Worm (Caenorhabditis elegans) whole organism, L4 larva: ENCODE data around the gene crp-1.

Experiments
- F26F4.8 ChIP-seq: fragments of 200-800 bp; sonication (Bioruptor generic); conservative IDR thresholded peaks from 2 replicates; pipeline ENCODE4 v1.3.6; 2022; ENCODE audit warnings: missing genetic modification characterization, missing compliant biosample characterization
- F44E2.7 ChIP-seq: fragments of 200-800 bp; sonication (Bioruptor generic); IDR thresholded peaks from 2 replicates; pipeline ENCODE4 v2.1.2; 2022; ENCODE audit warnings: missing genetic modification characterization, missing compliant biosample characterization
- R02D3.7 ChIP-seq: fragments of 150-350 bp; sonication (generic microtip); optimal IDR thresholded peaks from 3 replicates; lab custom pipeline; 2014; ENCODE audit warnings: missing biosample characterization, missing genetic modification characterization
- Y105C5A.15 ChIP-seq: fragments of 200-800 bp; sonication (Bioruptor generic); IDR thresholded peaks from 2 replicates; pipeline ENCODE4 v1.3.6; 2022; ENCODE audit warnings: missing genetic modification characterization, missing compliant biosample characterization
- ZK546.5 ChIP-seq, 2 experiments: sonication (generic microtip); optimal IDR thresholded peaks; 2 replicates each; lab custom pipeline; 2017; ENCODE audit warnings: missing biosample characterization in 2 of 2, missing genetic modification characterization in 2 of 2
- aha-1 ChIP-seq: fragments of 150-350 bp; peaks from one replicate; lab custom pipeline; 2014; ENCODE audit warnings: missing biosample characterization, missing genetic modification characterization
- ama-1 ChIP-seq: fragments of 150-350 bp; optimal IDR thresholded peaks from 2 replicates; lab custom pipeline; 2014; ENCODE audit warnings: inconsistent platforms, mixed read lengths
- ceh-20 ChIP-seq: fragments of 200-800 bp; sonication (Bioruptor generic); IDR thresholded peaks from 2 replicates; pipeline ENCODE4 v1.3.6; 2022; ENCODE audit warnings: missing genetic modification reagents, missing genetic modification characterization, missing compliant biosample characterization
- ceh-82 ChIP-seq: sonication (generic microtip); optimal IDR thresholded peaks from 2 replicates; lab custom pipeline; 2017; ENCODE audit warnings: missing biosample characterization, missing genetic modification characterization
- ctbp-1 ChIP-seq: fragments of 200-800 bp; sonication (Bioruptor generic); IDR thresholded peaks from 2 replicates; pipeline ENCODE4 v1.3.6; 2022; ENCODE audit warnings: missing genetic modification reagents, missing genetic modification characterization, missing compliant biosample characterization
- daf-12 ChIP-seq: fragments of 150-350 bp; optimal IDR thresholded peaks from 2 replicates; lab custom pipeline; 2014; ENCODE audit warnings: missing biosample characterization, missing genetic modification reagents, missing genetic modification characterization
- daf-16 ChIP-seq, 3 experiments: sonication (generic microtip); optimal IDR thresholded peaks; 2 replicates each; lab custom pipeline; 2016 to 2017; ENCODE audit warnings: missing genetic modification characterization in 3 of 3, missing genetic modification reagents in 3 of 3, mild to moderate bottlenecking in 2 of 3, missing compliant biosample characterization in 2 of 3, missing biosample characterization in 1 of 3, moderate library complexity in 1 of 3
- daf-19 ChIP-seq: fragments of 200-800 bp; sonication (Bioruptor generic); conservative IDR thresholded peaks from 2 replicates; pipeline ENCODE4 v1.3.6; 2022; ENCODE audit warnings: missing genetic modification characterization, missing compliant biosample characterization
- dmd-6 ChIP-seq: fragments of 200-800 bp; sonication (Bioruptor generic); IDR thresholded peaks from 2 replicates; pipeline ENCODE4 v1.3.6; 2022; ENCODE audit warnings: missing genetic modification reagents, missing genetic modification characterization, missing compliant biosample characterization
- dve-1 ChIP-seq: sonication (generic microtip); optimal IDR thresholded peaks from 2 replicates; lab custom pipeline; 2017; ENCODE audit warnings: antibody characterized with exemption, mild to moderate bottlenecking, missing genetic modification characterization, missing compliant biosample characterization; ENCODE audit not compliant: insufficient read depth
- fkh-10 ChIP-seq: fragments of 150-350 bp; optimal IDR thresholded peaks from 2 replicates; lab custom pipeline; 2014; ENCODE audit warnings: missing biosample characterization, missing genetic modification reagents, missing genetic modification characterization
- hif-1 ChIP-seq, 2 experiments: sonication (generic microtip); optimal IDR thresholded peaks; 2 replicates each; lab custom pipeline; 2016 to 2017; ENCODE audit warnings: missing compliant biosample characterization in 2 of 2, missing genetic modification characterization in 2 of 2, missing genetic modification reagents in 2 of 2, missing genotype in 2 of 2, mild to moderate bottlenecking in 1 of 2
- hlh-11 ChIP-seq: fragments of 200-800 bp; sonication (Bioruptor generic); optimal IDR thresholded peaks from 2 replicates; lab custom pipeline; 2018; ENCODE audit warnings: mild to moderate bottlenecking, missing genetic modification characterization, missing compliant biosample characterization
- lim-7 ChIP-seq: fragments of 200-800 bp; sonication (Bioruptor generic); IDR thresholded peaks from 2 replicates; pipeline ENCODE4 v1.3.6; 2022; ENCODE audit warnings: missing genetic modification characterization, missing compliant biosample characterization
- lin-1 ChIP-seq: fragments of 200-800 bp; sonication (Bioruptor generic); IDR thresholded peaks from 2 replicates; pipeline ENCODE4 v1.3.6; 2022; ENCODE audit warnings: missing genetic modification reagents, missing genetic modification characterization, missing compliant biosample characterization
- lin-15B ChIP-seq: fragments of 150-350 bp; sonication (generic microtip); optimal IDR thresholded peaks from 3 replicates; lab custom pipeline; 2014; ENCODE audit warnings: missing biosample characterization, missing genetic modification characterization
- lsy-2 ChIP-seq, 2 experiments: fragments of 150-350 bp in 1 of 2; sonication (generic microtip) in 1 of 2; optimal IDR thresholded peaks; 2 replicates each; lab custom pipeline; 2014 to 2017; ENCODE audit warnings: missing biosample characterization in 2 of 2, missing genetic modification characterization in 2 of 2
- madf-5 ChIP-seq, 2 experiments: fragments of 200-800 bp; sonication (Bioruptor generic); IDR thresholded peaks; 2 replicates each; pipeline ENCODE4 v1.3.6; 2022; ENCODE audit warnings: missing compliant biosample characterization in 2 of 2, missing genetic modification characterization in 2 of 2
- mdt-29 ChIP-seq: fragments of 200-800 bp; sonication (Bioruptor generic); IDR thresholded peaks from 2 replicates; pipeline ENCODE4 v1.3.6; 2022; ENCODE audit warnings: missing genetic modification reagents, missing genetic modification characterization, missing compliant biosample characterization
- mep-1 ChIP-seq: fragments of 150-350 bp; sonication (generic microtip); optimal IDR thresholded peaks from 3 replicates; lab custom pipeline; 2014; ENCODE audit warnings: missing biosample characterization, missing genetic modification characterization
- mxl-2 ChIP-seq: fragments of 200-800 bp; sonication (Bioruptor generic); conservative IDR thresholded peaks from 2 replicates; pipeline ENCODE4 v1.3.6; 2022; ENCODE audit warnings: missing genetic modification reagents, missing genetic modification characterization, missing compliant biosample characterization
- nhr-11 ChIP-seq: fragments of 150-350 bp; optimal IDR thresholded peaks from 2 replicates; lab custom pipeline; 2014; ENCODE audit warnings: missing biosample characterization, missing genetic modification characterization
- nhr-28 ChIP-seq: fragments of 150-350 bp; optimal IDR thresholded peaks from 2 replicates; lab custom pipeline; 2014; ENCODE audit warnings: missing biosample characterization, missing genetic modification characterization
- saeg-2 ChIP-seq: fragments of 200-800 bp; sonication (Bioruptor generic); IDR thresholded peaks from 2 replicates; pipeline ENCODE4 v1.3.6; 2022; ENCODE audit warnings: missing genetic modification reagents, missing genetic modification characterization, missing compliant biosample characterization
- snpc-1.2 ChIP-seq: fragments of 200-800 bp; sonication (Bioruptor generic); IDR thresholded peaks from 2 replicates; pipeline ENCODE4 v1.3.6; 2022; ENCODE audit warnings: missing genetic modification reagents, missing genetic modification characterization, missing compliant biosample characterization
- unc-130 ChIP-seq: sonication (generic microtip); optimal IDR thresholded peaks from 2 replicates; lab custom pipeline; 2016; ENCODE audit warnings: missing genetic modification reagents, missing genetic modification characterization, missing compliant biosample characterization
- unc-62 ChIP-seq, 3 experiments: fragments of 150-350 bp in 1 of 3; sonication (generic microtip); optimal IDR thresholded peaks in 2 of 3; peaks in 1 of 3; 1 replicate in 1 of 3; 2 replicates in 2 of 3; lab custom pipeline; 2014 to 2017; ENCODE audit warnings: missing biosample characterization in 3 of 3, missing genetic modification characterization in 3 of 3, missing genetic modification reagents in 3 of 3, missing genotype in 1 of 3
- zip-2 ChIP-seq: fragments of 150-350 bp; optimal IDR thresholded peaks from 2 replicates; lab custom pipeline; 2014; ENCODE audit warnings: missing biosample characterization, missing genetic modification characterization
- ztf-11 ChIP-seq: fragments of 150-350 bp; optimal IDR thresholded peaks from 2 replicates; lab custom pipeline; 2014; ENCODE audit warnings: missing biosample characterization, missing genetic modification characterization
- ztf-7 ChIP-seq: fragments of 150-350 bp; optimal IDR thresholded peaks from 2 replicates; lab custom pipeline; 2014; ENCODE audit warnings: missing biosample characterization, missing genetic modification characterization

The crp-1 gene

DNA sequence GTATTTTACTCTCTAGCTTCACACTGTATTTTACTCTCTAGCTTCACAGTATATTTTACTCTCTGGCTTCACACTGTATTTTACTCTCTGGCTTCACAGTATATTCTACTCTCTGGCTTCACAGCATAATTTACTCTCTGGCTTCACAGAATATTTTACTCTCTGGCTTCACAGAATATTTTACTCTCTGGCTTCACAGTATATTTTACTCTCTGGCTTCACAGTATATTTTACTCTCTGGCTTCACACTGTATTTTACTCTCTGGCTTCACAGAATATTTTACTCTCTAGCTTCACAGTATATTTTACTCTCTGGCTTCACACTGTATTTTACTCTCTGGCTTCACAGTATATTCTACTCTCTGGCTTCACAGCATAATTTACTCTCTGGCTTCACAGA, 28.4 kb upstream of the crp-1 start:
- 0 out of 2 replicates have a peak, but pooled peaks have one; percentile 9 for TF ChIP-seq dmd-6 (GFP tag; lab: Robert Waterston, UW)

DNA sequence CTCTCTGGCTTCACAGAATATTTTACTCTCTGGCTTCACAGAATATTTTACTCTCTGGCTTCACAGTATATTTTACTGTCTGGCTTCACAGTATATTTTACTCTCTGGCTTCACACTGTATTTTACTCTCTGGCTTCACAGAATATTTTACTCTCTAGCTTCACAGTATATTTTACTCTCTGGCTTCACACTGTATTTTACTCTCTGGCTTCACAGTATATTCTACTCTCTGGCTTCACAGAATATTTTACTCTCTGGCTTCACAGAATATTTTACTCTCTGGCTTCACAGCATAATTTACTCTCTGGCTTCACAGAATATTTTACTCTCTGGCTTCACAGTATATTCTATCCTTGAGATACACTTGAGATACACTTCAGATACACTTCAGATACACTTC, 28.0 kb upstream of the crp-1 start:
- TF ChIP-seq Y105C5A.15 (GFP tag; lab: Robert Waterston, UW), result peak; percentile 61; the same call in 1 of the 2 replicates
- TF ChIP-seq madf-5 (GFP tag; IDR thresholded peaks at IDR 0.05; lab: Robert Waterston, UW), result peak in 1 of 2 experiments; percentile 74; a peak in 1 of 4 replicates
- TF ChIP-seq lin-1 (GFP tag; lab: Robert Waterston, UW), result 0 out of 2 replicates have a peak, but pooled peaks have one; percentile 16
- peak; percentile 89 for TF ChIP-seq F26F4.8 (GFP tag; lab: Robert Waterston, UW)
- TF ChIP-seq ctbp-1 (GFP tag; lab: Robert Waterston, UW), result 0 out of 2 replicates have a peak, but pooled peaks have one; percentile 11
- 0 out of 2 replicates have a peak, but pooled peaks have one; percentile 22 for TF ChIP-seq mxl-2 (GFP tag; lab: Robert Waterston, UW)
- peak; percentile 62; the same call in 1 of the 2 replicates for TF ChIP-seq lim-7 (GFP tag; lab: Robert Waterston, UW)

DNA sequence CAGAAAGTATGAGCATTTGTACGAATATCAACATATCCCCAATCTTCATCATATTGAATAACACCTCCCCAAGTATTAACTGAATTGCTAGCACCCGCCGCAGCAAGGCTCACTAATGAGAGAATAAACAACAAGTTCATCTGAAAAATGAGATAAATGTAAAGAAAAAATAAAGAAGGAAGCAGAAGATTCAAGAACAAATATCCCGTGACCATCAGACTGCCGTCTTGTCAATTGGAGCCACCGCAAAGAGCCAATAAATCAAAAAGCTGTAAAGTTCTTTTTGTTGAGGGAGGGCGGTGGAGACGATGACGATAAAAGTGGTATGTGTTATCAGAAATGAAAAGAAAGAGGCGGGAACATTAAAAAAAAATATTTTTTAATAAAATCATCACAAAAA, 24.9 kb upstream of the crp-1 start, which contains the start of gene Y32F6A.5:
TSS of gene Y32F6A.5 (minus strand) at position 140 of the 400 bp plus-strand sequence.
- peak in 1 of 2 experiments; percentile 24 for TF ChIP-seq hif-1 (tag; optimal IDR thresholded peaks at IDR 0.05; lab: Kevin White, UChicago)
- TF ChIP-seq lsy-2 (tag; optimal IDR thresholded peaks at IDR 0.05; lab: Kevin White, UChicago), result peak in 1 of 2 experiments; percentile 2
- TF ChIP-seq fkh-10 (GFP tag; lab: Kevin White, UChicago), result no peak
- TF ChIP-seq unc-62 (GFP tag; optimal IDR thresholded peaks at IDR 0.05 in 1 of 2; lab: Kevin White, UChicago), result peak in 1 of 2 experiments; percentile 3
- TF ChIP-seq unc-62 (tag; optimal IDR thresholded peaks at IDR 0.05; lab: Kevin White, UChicago), result no peak
- TF ChIP-seq unc-130, result no peak
- no peak for TF ChIP-seq daf-12
- peak; percentile 51 for TF ChIP-seq nhr-11 (tag; lab: Kevin White, UChicago)
- TF ChIP-seq daf-16 (GFP tag; optimal IDR thresholded peaks at IDR 0.05; lab: Kevin White, UChicago), result peak in 1 of 2 experiments; percentile 74
- no peak for TF ChIP-seq daf-16 (tag; optimal IDR thresholded peaks at IDR 0.05; lab: Kevin White, UChicago)
- no peak for TF ChIP-seq ztf-7 (tag; lab: Kevin White, UChicago)
- no peak for TF ChIP-seq R02D3.7
- TF ChIP-seq aha-1 (tag; lab: Kevin White, UChicago), result no peak
- peak; percentile 65 for TF ChIP-seq ceh-20
- TF ChIP-seq ztf-11, result no peak
- TF ChIP-seq mdt-29 (GFP tag; lab: Robert Waterston, UW), result peak; percentile 71; the same call in 1 of the 2 replicates
- TF ChIP-seq dve-1 (tag; lab: Kevin White, UChicago), result no peak
- peak; percentile 54 for TF ChIP-seq hlh-11 (tag; lab: Kevin White, UChicago)
- no peak for TF ChIP-seq mep-1 (tag; lab: Kevin White, UChicago)

DNA sequence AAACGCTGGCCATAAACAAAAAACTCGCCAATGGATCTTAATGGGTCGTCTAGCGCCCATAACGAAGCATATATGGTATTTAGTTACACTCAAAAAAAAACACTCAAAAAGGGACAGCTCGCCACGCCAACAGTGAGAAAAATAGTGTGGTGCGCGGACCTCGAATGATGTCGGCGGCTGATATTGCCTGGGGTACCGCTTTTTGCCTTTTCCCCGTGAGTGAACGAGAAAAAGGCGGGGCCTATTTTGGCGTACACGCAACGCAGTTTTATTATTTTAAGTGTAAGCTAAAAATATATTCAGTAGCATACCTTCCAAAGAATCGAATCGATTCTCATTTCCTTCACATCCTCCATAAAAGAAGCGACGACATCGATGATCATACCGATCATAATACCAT, 21.6 kb upstream of the crp-1 start:
- 0 out of 2 replicates have a peak, but pooled peaks have one; percentile 46 for TF ChIP-seq snpc-1.2 (GFP tag; lab: Robert Waterston, UW)

DNA sequence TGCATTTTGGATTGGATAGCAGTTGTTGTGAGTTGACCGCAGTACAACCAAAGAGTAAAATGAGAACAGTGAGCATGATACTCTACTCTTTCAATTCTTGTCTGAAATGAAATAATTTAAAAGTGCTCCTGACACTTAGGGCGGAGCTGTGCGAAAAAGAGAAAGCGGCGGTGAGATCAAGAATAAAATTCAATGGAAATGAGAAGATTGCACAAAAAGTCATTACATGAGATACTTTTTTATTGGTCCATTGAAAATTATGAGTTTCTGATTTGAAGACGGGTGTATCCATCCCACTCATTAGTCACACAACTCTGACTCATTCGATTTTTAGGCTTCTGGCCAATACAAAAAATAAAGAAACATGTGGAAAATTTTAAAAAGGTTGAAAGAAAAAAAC, 21.1 kb upstream of the crp-1 start, which contains the start of gene F22E12.1:
TSS of gene F22E12.1 (minus strand) at position 101 of the 400 bp plus-strand sequence.
- TF ChIP-seq ZK546.5 (tag; optimal IDR thresholded peaks at IDR 0.05; lab: Kevin White, UChicago) (no peak), F44E2.7 (GFP tag; lab: Robert Waterston, UW) (no peak), saeg-2 (GFP tag; lab: Robert Waterston, UW) (no peak), daf-16 (GFP tag; optimal IDR thresholded peaks at IDR 0.05; lab: Kevin White, UChicago) (no peak), daf-16 (tag; optimal IDR thresholded peaks at IDR 0.05; lab: Kevin White, UChicago) (no peak), madf-5 (GFP tag; IDR thresholded peaks at IDR 0.05; lab: Robert Waterston, UW) (no peak)

DNA sequence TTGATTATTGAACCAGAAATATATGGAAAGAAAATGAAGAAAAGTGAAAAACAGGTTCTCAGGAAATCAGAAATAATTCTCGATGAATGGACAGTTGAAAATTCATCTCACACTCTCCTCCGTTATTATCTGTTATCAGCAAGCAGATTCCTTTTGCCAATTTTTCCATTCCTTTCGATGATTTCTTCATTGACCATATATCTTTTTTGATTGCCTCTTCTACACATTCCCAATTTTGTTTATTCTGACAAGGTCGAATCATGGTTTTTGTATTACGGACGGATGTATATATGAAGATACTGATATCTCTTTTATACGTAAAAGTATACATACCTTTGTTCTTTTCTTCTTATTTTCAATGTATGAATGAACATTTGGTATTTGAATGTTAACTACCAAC, 17.7 kb upstream of the crp-1 start:
- TF ChIP-seq unc-62 (GFP tag; optimal IDR thresholded peaks at IDR 0.05 in 1 of 2; lab: Kevin White, UChicago), result peak in 1 of 2 experiments; percentile 82
- no peak for TF ChIP-seq unc-62 (tag; optimal IDR thresholded peaks at IDR 0.05; lab: Kevin White, UChicago)
- TF ChIP-seq nhr-28 (tag; lab: Kevin White, UChicago), result peak; percentile 4
- no peak for TF ChIP-seq daf-19 (GFP tag; lab: Robert Waterston, UW)
- TF ChIP-seq saeg-2 (GFP tag; lab: Robert Waterston, UW), result no peak
- no peak for TF ChIP-seq lin-15B (tag; lab: Kevin White, UChicago)
- no peak for TF ChIP-seq unc-130
- no peak for TF ChIP-seq ceh-82 (tag; lab: Kevin White, UChicago)
- no peak for TF ChIP-seq ama-1 (lab: Kevin White, UChicago)
- TF ChIP-seq zip-2 (tag; lab: Kevin White, UChicago), result no peak
- TF ChIP-seq mep-1 (tag; lab: Kevin White, UChicago), result no peak
- no peak for TF ChIP-seq nhr-11 (tag; lab: Kevin White, UChicago)
- TF ChIP-seq, all 104 proteins: peak for 2
